Worm (Caenorhabditis elegans) whole organism, young adult: ENCODE results near the gene F53A9.3.

Experiments used
- akir-1 ChIP-seq: fragments of 200-800 bp; sonication (Bioruptor generic); optimal IDR thresholded peaks from 2 replicates; lab custom pipeline; 2018; ENCODE audit warnings: mild to moderate bottlenecking, missing genetic modification characterization, moderate library complexity, missing compliant biosample characterization
- aptf-2 ChIP-seq: fragments of 200-800 bp; sonication (Bioruptor generic); conservative IDR thresholded peaks from 2 replicates; pipeline ENCODE4 v1.3.6; 2022; ENCODE audit warnings: missing genetic modification reagents, missing genetic modification characterization, missing compliant biosample characterization
- lin-26 ChIP-seq: fragments of 200-800 bp; sonication (Bioruptor generic); IDR thresholded peaks from 2 replicates; pipeline ENCODE4 v1.3.6; 2022; ENCODE audit warnings: missing genetic modification reagents, missing genetic modification characterization, missing compliant biosample characterization
- lin-35 ChIP-seq, 3 experiments: fragments of 150-350 bp in 2 of 3; sonication (generic microtip) in 1 of 3; optimal IDR thresholded peaks; 2 replicates each; lab custom pipeline; 2014 to 2018; ENCODE audit warnings: missing biosample characterization in 3 of 3, missing genetic modification characterization in 3 of 3, missing genetic modification reagents in 3 of 3
- nfya-1 ChIP-seq: sonication (generic microtip); optimal IDR thresholded peaks from 2 replicates; lab custom pipeline; 2017; ENCODE audit warnings: antibody characterized with exemption, missing compliant biosample characterization, missing genetic modification characterization, borderline replicate concordance; ENCODE audit not compliant: insufficient read depth
- nhr-80 ChIP-seq: sonication (generic microtip); optimal IDR thresholded peaks from 2 replicates; lab custom pipeline; 2016; ENCODE audit warnings: missing genetic modification characterization, missing compliant biosample characterization
- pha-4 ChIP-seq: fragments of 150-350 bp; sonication (generic microtip); optimal IDR thresholded peaks from 2 replicates; lab custom pipeline; 2014; ENCODE audit warnings: missing biosample characterization, missing genetic modification reagents, missing genetic modification characterization

Gene F53A9.3

DNA sequence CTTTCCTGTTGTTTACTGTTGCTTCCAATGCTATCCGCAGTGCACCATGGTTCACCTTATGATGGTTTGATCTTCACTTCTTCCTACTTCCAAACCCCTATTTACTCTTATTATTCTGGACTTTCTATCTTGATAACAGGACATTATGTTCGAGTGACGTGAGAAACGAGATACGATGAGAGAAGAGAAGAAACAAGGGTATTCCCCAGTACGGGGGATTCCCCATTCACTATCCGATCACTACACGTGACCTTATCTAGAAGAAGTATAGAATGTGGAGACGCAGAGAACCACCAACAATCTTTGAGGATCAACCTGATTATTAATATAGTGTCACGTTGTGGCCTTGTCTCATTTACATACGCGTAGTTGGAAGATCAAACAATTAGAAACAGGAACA lies 44.4 kb downstream of the F53A9.3 start:
- TF ChIP-seq aptf-2 (GFP tag; lab: Robert Waterston, UW) (no peak), lin-26 (0 out of 2 replicates have a peak, but pooled peaks have one; percentile 37)

DNA sequence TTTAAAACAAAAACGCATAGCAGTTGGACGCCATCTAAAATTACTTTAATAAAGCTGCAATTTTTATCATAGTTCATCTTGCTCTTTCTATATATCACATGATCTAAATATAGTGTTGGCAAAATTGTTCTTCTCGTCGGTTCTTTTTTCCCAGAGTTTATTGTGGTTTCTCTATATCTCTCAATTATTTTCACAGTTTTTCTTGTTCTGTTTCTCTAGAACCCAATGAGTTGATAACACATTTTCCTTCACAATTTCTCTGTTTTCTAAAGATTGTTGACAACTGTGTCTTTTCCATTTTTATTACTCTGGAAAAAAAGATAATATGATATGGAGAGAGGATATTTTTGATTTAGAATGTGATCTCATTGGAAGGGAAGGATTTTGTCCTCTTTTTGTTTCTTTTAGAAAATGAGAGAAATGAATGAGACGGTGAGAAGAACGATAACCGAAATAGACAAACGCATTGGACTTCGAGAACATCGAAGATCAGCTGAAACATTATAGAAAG lies 46.2 kb downstream of the F53A9.3 start:
- TF ChIP-seq pha-4, result no peak
- no peak for TF ChIP-seq lin-35 (GFP tag; optimal IDR thresholded peaks at IDR 0.05; lab: Kevin White, UChicago)
- no peak for TF ChIP-seq akir-1
- TF ChIP-seq, all 124 proteins: peak for 0

DNA sequence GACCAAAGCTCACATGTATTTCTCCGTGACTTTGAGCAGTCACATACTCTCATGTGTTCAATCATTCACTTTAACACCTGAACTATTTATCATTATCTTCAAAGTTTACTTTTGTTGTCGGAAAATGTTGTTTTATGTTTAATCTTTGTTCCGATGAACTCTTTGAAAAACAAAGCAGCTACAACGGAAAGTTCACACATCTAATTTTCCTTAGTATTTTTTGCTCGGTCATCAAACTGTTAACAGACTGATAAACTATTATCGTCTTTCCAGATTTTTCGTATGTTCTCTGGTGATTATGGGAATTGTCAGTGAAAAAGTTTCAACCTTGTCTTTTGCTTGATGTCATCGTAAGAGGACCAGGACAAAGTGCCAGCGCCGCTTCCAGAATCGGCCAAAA lies 47.8 kb downstream of the F53A9.3 start:
- TF ChIP-seq nfya-1 (tag; lab: Kevin White, UChicago) (no peak), nhr-80 (peak; percentile 14)
- TF ChIP-seq, all 124 proteins: peak for 1
